Fruit fly (Drosophila melanogaster): ENCODE measurements around the gene EndoGI.

Gene EndoGI

DNA sequence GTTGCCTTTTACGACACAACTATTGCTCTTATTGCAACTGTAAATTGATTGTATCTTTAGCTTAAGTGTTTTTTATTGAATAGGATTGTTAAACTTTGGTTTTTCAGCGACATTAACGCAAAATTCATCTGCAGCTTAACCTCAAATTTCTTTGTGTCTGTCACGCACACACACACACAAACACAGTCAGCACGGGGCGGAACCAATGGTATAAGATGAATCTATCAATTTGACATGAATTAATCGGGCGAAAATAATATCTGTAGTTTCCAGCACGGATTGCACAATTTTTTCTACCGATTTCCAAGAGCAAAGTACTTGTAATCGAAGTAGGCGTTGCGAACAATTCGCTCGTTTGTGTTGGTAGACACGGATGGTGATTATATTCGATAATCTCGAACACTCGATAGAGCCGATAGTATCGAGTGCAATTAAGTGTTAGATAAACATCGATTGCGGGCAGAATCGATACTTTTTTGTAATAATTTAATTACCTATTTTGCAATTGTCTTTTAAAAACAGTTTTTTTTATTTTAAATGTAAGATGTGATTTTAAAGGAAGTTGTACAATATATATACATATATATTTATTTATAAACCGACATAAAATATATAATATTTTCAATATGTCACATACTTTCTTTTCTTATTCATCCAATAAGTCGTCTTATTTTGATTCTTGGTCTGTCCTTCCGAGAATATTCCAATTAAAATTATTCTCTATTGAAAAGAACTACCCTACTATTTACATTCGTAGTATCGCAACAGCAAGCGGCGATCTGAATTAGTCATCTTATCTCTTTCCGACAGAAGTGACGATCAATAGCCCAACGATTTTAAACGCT is at the start of gene EndoGI, which contains the start of gene PRL-1 (continued):
- TF ChIP-seq Eip78C (GFP tag), result peak; percentile 85
- no peak for TF ChIP-seq svp (GFP tag)
- peak; percentile 72 for TF ChIP-seq achi (GFP tag; optimal IDR thresholded peaks at IDR 0.05)
- peak; percentile 68 for TF ChIP-seq CG32006 (GFP tag; optimal IDR thresholded peaks at IDR 0.05)
- TF ChIP-seq CG6163 (GFP tag; IDR thresholded peaks at IDR 0.05), result peak; percentile 93
- TF ChIP-seq net (GFP tag; optimal IDR thresholded peaks at IDR 0.05), result peak; percentile 79
- TF ChIP-seq esn (GFP tag; optimal IDR thresholded peaks at IDR 0.05), result peak; percentile 67
- peak; percentile 40 for TF ChIP-seq CG8319 (GFP tag; optimal IDR thresholded peaks at IDR 0.05)
- TF ChIP-seq CG11762 (GFP tag; optimal IDR thresholded peaks at IDR 0.05; ENCODE audit: insufficient read depth), result peak; percentile 37
- peak; percentile 70 for TF ChIP-seq CG3919 (GFP tag; optimal IDR thresholded peaks at IDR 0.05)

DNA sequence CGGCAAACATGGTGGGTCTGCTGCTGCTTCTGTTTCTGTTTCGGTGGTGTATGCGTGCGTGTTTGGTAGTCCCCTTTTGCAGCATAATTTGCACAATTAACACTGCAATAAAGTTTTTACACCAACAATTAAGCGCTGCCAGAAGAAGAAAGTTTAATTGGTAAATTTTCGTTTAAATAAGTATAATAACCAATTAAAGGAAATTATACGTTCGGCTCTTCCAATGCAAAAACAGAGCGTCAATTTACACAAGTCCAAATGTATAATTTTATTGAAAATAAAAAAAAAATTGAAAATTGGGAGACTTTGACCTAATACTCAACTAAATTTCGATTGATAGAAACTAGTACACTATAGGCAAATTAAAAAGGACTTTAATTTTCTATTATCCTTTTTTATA is 46.3 kb upstream of the EndoGI start, which contains the start of gene CG31819:
TSS of gene CG31819 (plus strand) at position 301 of the 400 bp plus-strand sequence.
- TF ChIP-seq CG15336 (GFP tag; IDR thresholded peaks at IDR 0.05) (no peak), CG32006 (GFP tag; optimal IDR thresholded peaks at IDR 0.05) (no peak), svp (GFP tag) (no peak), CG10669 (GFP tag; optimal IDR thresholded peaks at IDR 0.05) (no peak), CG11294 (GFP tag; IDR thresholded peaks at IDR 0.05) (no peak), topi (GFP tag; optimal IDR thresholded peaks at IDR 0.05) (no peak), dsx (GFP tag; optimal IDR thresholded peaks at IDR 0.05; ENCODE audit: poor library complexity, severe bottlenecking) (no peak), dac (GFP tag; optimal IDR thresholded peaks at IDR 0.05) (no peak), CG3919 (GFP tag; optimal IDR thresholded peaks at IDR 0.05) (no peak), CG10631 (GFP tag; optimal IDR thresholded peaks at IDR 0.05) (no peak), Blimp-1 (GFP tag; optimal IDR thresholded peaks at IDR 0.05) (no peak), Lpt (GFP tag; optimal IDR thresholded peaks at IDR 0.05) (no peak), Sox102F (GFP tag; optimal IDR thresholded peaks at IDR 0.05) (no peak), Sox15 (GFP tag; optimal IDR thresholded peaks at IDR 0.05) (no peak)

DNA sequence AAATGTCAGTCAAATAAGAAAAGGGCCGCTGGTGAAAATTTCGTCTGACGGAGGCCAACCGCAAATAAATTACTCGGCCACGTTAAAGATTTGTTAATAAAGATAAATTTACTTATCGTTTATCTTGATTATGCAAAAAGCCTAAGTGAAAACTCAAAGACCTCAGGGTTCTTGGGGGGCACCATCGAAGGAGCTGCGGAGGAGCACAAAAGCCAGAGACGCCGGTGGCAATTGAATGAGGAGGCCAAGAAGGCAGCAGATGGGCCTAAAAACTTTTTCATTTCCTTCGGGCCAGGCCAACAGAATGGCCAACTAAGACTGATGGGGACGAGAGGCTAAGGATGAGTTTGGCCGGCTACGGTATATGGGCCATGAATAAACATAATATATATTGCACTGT is 41.2 kb upstream of the EndoGI start:
- TF ChIP-seq Eip78C (GFP tag), result no peak

DNA sequence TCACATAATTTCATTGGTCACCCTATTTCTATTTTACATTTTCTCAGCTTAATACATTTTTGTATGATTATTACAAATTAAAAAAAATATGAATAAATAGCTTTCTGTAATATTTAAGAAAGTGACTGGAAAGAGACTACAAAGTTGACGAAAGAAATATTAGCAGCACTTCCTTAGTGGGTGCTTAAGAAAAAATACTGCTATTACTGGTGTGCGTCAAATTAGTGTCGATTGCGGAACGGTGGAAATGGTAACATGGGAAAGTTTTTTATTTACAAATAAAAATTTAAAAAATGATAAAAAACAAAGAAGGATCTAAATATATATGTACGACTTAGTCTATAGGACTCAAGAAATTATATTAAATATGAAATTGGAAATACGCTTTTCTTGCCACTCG is 33.5 kb upstream of the EndoGI start:
- peak; percentile 35 for TF ChIP-seq svp (GFP tag)
- no peak for TF ChIP-seq Eip93F (GFP tag; optimal IDR thresholded peaks at IDR 0.05)

DNA sequence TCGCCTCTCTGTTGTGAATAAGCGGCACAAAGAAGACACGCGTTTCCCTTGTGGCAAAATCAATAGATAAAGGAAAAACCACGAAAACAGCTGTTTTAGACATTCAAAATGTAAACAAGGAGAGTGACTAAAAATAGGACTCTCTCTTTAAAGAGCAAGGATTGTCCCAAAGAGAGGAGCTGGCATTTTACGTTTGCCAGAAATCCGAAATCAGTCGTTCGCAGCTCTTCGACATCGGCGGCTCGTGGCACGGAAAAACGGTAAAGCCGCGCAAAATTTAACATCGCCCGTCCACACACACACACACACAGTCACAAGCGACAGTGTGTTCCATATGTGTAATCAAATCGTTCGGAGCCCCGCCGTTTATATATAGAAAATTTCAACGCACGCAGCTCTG is 26.2 kb upstream of the EndoGI start, which contains the start of gene Ca-Ma2d:
TSS of gene Ca-Ma2d (plus strand) at position 211 of the 400 bp plus-strand sequence.
- TF ChIP-seq achi (GFP tag; optimal IDR thresholded peaks at IDR 0.05) (no peak), net (GFP tag; optimal IDR thresholded peaks at IDR 0.05) (no peak), Eip78C (GFP tag) (peak; percentile 30)

DNA sequence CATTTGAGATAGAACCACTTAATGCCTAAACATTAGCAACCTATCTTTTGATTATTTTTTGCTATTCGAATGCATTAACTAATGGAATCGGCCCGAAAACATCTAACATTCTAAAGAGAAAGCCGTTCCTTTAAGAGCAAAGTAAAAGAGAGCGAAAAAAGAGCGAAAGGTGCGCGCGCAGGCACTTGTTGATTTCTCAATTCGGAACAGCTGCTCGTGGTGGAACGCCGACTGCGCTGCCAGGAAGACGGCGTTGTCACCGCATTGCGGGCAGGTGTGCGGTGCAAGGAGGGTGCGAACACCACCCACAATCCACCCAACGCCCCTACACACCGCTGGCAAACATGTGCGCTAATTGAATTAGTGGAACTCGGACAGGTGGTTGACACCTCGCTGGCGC is 22.7 kb upstream of the EndoGI start:
- TF ChIP-seq fd85E (GFP tag; optimal IDR thresholded peaks at IDR 0.05) (no peak), topi (GFP tag; optimal IDR thresholded peaks at IDR 0.05) (no peak), pdm3 (GFP tag; optimal IDR thresholded peaks at IDR 0.05) (no peak), Hr4 (GFP tag; optimal IDR thresholded peaks at IDR 0.05) (no peak), CG32006 (GFP tag; optimal IDR thresholded peaks at IDR 0.05) (no peak), Eip78C (GFP tag) (no peak), CG7368 (GFP tag; optimal IDR thresholded peaks at IDR 0.05) (no peak)

DNA sequence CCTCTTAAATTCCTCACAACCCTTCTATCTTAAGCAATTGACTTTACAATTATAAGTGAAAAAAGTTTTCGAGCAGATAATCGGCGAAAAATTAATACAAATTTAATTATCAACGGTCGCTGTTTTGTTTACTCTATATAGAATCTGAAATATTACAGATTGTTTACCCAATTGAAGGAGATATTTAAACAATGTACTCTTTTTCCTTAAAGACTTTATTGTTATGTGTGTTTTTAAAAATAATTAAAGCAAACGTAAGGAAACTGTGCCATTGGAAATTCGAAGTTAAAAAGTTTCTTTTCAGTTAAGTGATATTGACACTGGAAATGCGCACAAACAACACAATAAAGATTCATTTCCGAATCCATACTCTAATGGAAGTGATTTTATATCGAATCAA is 15.8 kb upstream of the EndoGI start, which contains the start of gene CG42818:
TSS of gene CG42818 (plus strand) at position 301 of the 400 bp plus-strand sequence.
- TF ChIP-seq salr (GFP tag; optimal IDR thresholded peaks at IDR 0.05) (no peak), net (GFP tag; optimal IDR thresholded peaks at IDR 0.05) (no peak), CG4318 (GFP tag; optimal IDR thresholded peaks at IDR 0.05) (no peak), CG3032 (tag; optimal IDR thresholded peaks at IDR 0.05) (no peak), CG11902 (GFP tag; optimal IDR thresholded peaks at IDR 0.05) (no peak), esn (GFP tag; optimal IDR thresholded peaks at IDR 0.05) (no peak), CG10631 (GFP tag; optimal IDR thresholded peaks at IDR 0.05) (no peak), Ets21C (GFP tag; optimal IDR thresholded peaks at IDR 0.05) (no peak), Sox14 (GFP tag; optimal IDR thresholded peaks at IDR 0.05) (no peak), fkh (GFP tag; optimal IDR thresholded peaks at IDR 0.05) (no peak), Blimp-1 (GFP tag; optimal IDR thresholded peaks at IDR 0.05) (no peak), CG8319 (GFP tag; optimal IDR thresholded peaks at IDR 0.05) (no peak), Sox102F (GFP tag; optimal IDR thresholded peaks at IDR 0.05) (no peak)

Data from whole organism, prepupa.